Worm (Caenorhabditis elegans) whole organism, young adult: ENCODE data around the gene T23B7.2.

Experiments used
- B0035.1 ChIP-seq: sonication (generic microtip); optimal IDR thresholded peaks from 2 replicates; lab custom pipeline; 2016; ENCODE audit warnings: missing genetic modification characterization, mild to moderate bottlenecking, missing compliant biosample characterization, missing genotype, missing genetic modification reagents
- B0261.1 ChIP-seq: sonication (generic microtip); optimal IDR thresholded peaks from 2 replicates; lab custom pipeline; 2016; ENCODE audit warnings: mild to moderate bottlenecking, missing genetic modification characterization, moderate library complexity, missing compliant biosample characterization
- C06A6.2 ChIP-seq: fragments of 200-800 bp; sonication (Bioruptor generic); conservative IDR thresholded peaks from 2 replicates; pipeline ENCODE4 v1.3.6; 2022; ENCODE audit warnings: missing genetic modification characterization, missing compliant biosample characterization
- C17E4.6 ChIP-seq: fragments of 200-800 bp; sonication (Bioruptor generic); IDR thresholded peaks from 2 replicates; pipeline ENCODE4 v1.3.6; 2022; ENCODE audit warnings: missing genetic modification reagents, missing genetic modification characterization, missing compliant biosample characterization
- D2030.7 ChIP-seq: fragments of 200-800 bp; sonication (Bioruptor generic); IDR thresholded peaks from 2 replicates; pipeline ENCODE4 v1.3.6; 2022; ENCODE audit warnings: missing genetic modification reagents, missing genetic modification characterization, missing compliant biosample characterization
- F22D6.2 ChIP-seq: sonication (generic microtip); optimal IDR thresholded peaks from 2 replicates; lab custom pipeline; 2016; ENCODE audit warnings: mild to moderate bottlenecking, missing genetic modification characterization, missing compliant biosample characterization
- F57A8.1 ChIP-seq: fragments of 200-800 bp; sonication (Bioruptor generic); optimal IDR thresholded peaks from 2 replicates; lab custom pipeline; 2018; ENCODE audit warnings: mild to moderate bottlenecking, missing genetic modification characterization, moderate library complexity, missing compliant biosample characterization
- K11D2.4 ChIP-seq: fragments of 200-800 bp; sonication (Bioruptor generic); IDR thresholded peaks from 2 replicates; pipeline ENCODE4 v1.3.6; 2022; ENCODE audit warnings: missing genetic modification reagents, missing genetic modification characterization, missing compliant biosample characterization
- K12H6.12 ChIP-seq: fragments of 200-800 bp; sonication (Bioruptor generic); optimal IDR thresholded peaks from 2 replicates; lab custom pipeline; 2018; ENCODE audit warnings: mild to moderate bottlenecking, missing genetic modification characterization, missing compliant biosample characterization
- Y53F4B.3 ChIP-seq: fragments of 200-800 bp; sonication (Bioruptor generic); IDR thresholded peaks from 2 replicates; pipeline ENCODE4 v1.3.6; 2022; ENCODE audit warnings: missing genetic modification reagents, missing genetic modification characterization, missing compliant biosample characterization
- Y56A3A.18 ChIP-seq: fragments of 200-800 bp; sonication (Bioruptor generic); IDR thresholded peaks from 2 replicates; pipeline ENCODE4 v1.3.6; 2022; ENCODE audit warnings: missing genetic modification reagents, missing genetic modification characterization, missing compliant biosample characterization
- Y79H2A.3 ChIP-seq: fragments of 200-800 bp; sonication (Bioruptor generic); conservative IDR thresholded peaks from 2 replicates; pipeline ENCODE4 v1.3.6; 2022; ENCODE audit warnings: missing genetic modification reagents, missing genetic modification characterization, missing compliant biosample characterization
- ZK185.1 ChIP-seq: sonication (generic microtip); optimal IDR thresholded peaks from 2 replicates; lab custom pipeline; 2016; ENCODE audit warnings: mild to moderate bottlenecking, missing genetic modification characterization, missing compliant biosample characterization; ENCODE audit not compliant: poor library complexity, severe bottlenecking
- athp-1 ChIP-seq: sonication (generic microtip); optimal IDR thresholded peaks from 2 replicates; lab custom pipeline; 2017; ENCODE audit warnings: mild to moderate bottlenecking, missing genetic modification characterization, missing compliant biosample characterization
- attf-6 ChIP-seq: fragments of 200-800 bp; sonication (Bioruptor generic); IDR thresholded peaks from 2 replicates; pipeline ENCODE4 v1.3.6; 2022; ENCODE audit warnings: missing genetic modification reagents, missing genetic modification characterization, missing compliant biosample characterization
- bed-1 ChIP-seq: fragments of 200-800 bp; sonication (Bioruptor generic); IDR thresholded peaks from 2 replicates; pipeline ENCODE4 v1.3.6; 2022; ENCODE audit warnings: missing genetic modification reagents, missing genetic modification characterization, missing compliant biosample characterization
- bed-2 ChIP-seq: fragments of 200-800 bp; sonication (Bioruptor generic); IDR thresholded peaks from 2 replicates; pipeline ENCODE4 v1.3.6; 2022; ENCODE audit warnings: missing genetic modification reagents, missing genetic modification characterization, missing compliant biosample characterization
- ccch-3 ChIP-seq: fragments of 200-800 bp; sonication (Bioruptor generic); optimal IDR thresholded peaks from 2 replicates; lab custom pipeline; 2018; ENCODE audit warnings: mild to moderate bottlenecking, missing genetic modification characterization, missing compliant biosample characterization
- ceh-58 ChIP-seq: fragments of 200-800 bp; sonication (Bioruptor generic); IDR thresholded peaks from 2 replicates; pipeline ENCODE4 v1.3.6; 2022; ENCODE audit warnings: missing genetic modification characterization, missing compliant biosample characterization
- egrh-3 ChIP-seq: fragments of 200-800 bp; sonication (Bioruptor generic); IDR thresholded peaks from 2 replicates; pipeline ENCODE4 v1.3.6; 2022; ENCODE audit warnings: missing genetic modification reagents, missing genetic modification characterization, missing compliant biosample characterization
- hlh-12 ChIP-seq: sonication (generic microtip); optimal IDR thresholded peaks from 2 replicates; lab custom pipeline; 2016; ENCODE audit warnings: missing genetic modification characterization, missing compliant biosample characterization
- hmg-20 ChIP-seq: fragments of 200-800 bp; sonication (Bioruptor generic); IDR thresholded peaks from 2 replicates; pipeline ENCODE4 v1.3.6; 2022; ENCODE audit warnings: missing genetic modification reagents, missing genetic modification characterization, missing compliant biosample characterization
- hsf-1 ChIP-seq: fragments of 200-800 bp; sonication (Bioruptor generic); IDR thresholded peaks from 2 replicates; pipeline ENCODE4 v1.3.6; 2022; ENCODE audit warnings: missing genetic modification reagents, missing genetic modification characterization, missing compliant biosample characterization
- lin-35 ChIP-seq, 3 experiments: fragments of 150-350 bp in 2 of 3; sonication (generic microtip) in 1 of 3; optimal IDR thresholded peaks; 2 replicates each; lab custom pipeline; 2014 to 2018; ENCODE audit warnings: missing biosample characterization in 3 of 3, missing genetic modification characterization in 3 of 3, missing genetic modification reagents in 3 of 3
- lin-40 ChIP-seq: sonication (generic microtip); optimal IDR thresholded peaks from 2 replicates; lab custom pipeline; 2016; ENCODE audit warnings: missing genetic modification characterization, mild to moderate bottlenecking, missing compliant biosample characterization, missing genotype, missing genetic modification reagents
- lir-1 ChIP-seq: fragments of 200-800 bp; sonication (Bioruptor generic); conservative IDR thresholded peaks from 2 replicates; pipeline ENCODE4 v1.3.6; 2022; ENCODE audit warnings: missing genetic modification reagents, missing genetic modification characterization, missing compliant biosample characterization
- lsy-27 ChIP-seq: sonication (generic microtip); optimal IDR thresholded peaks from 2 replicates; lab custom pipeline; 2017; ENCODE audit warnings: missing genetic modification characterization, mild to moderate bottlenecking, missing compliant biosample characterization, antibody characterized with exemption, missing genotype, borderline replicate concordance; ENCODE audit not compliant: insufficient read depth
- mxl-1 ChIP-seq: sonication (generic microtip); optimal IDR thresholded peaks from 2 replicates; lab custom pipeline; 2016; ENCODE audit warnings: missing genetic modification characterization, missing compliant biosample characterization
- nfya-2 ChIP-seq: fragments of 200-800 bp; sonication (Bioruptor generic); IDR thresholded peaks from 2 replicates; pipeline ENCODE4 v1.3.6; 2022; ENCODE audit warnings: missing genetic modification reagents, missing genetic modification characterization, missing compliant biosample characterization
- nfyb-1 ChIP-seq: fragments of 200-800 bp; sonication (Bioruptor generic); IDR thresholded peaks from 2 replicates; pipeline ENCODE4 v1.3.6; 2022; ENCODE audit warnings: missing genetic modification reagents, missing genetic modification characterization, missing compliant biosample characterization
- nhr-80 ChIP-seq: sonication (generic microtip); optimal IDR thresholded peaks from 2 replicates; lab custom pipeline; 2016; ENCODE audit warnings: missing genetic modification characterization, missing compliant biosample characterization
- pha-4 ChIP-seq: fragments of 150-350 bp; sonication (generic microtip); optimal IDR thresholded peaks from 2 replicates; lab custom pipeline; 2014; ENCODE audit warnings: missing biosample characterization, missing genetic modification reagents, missing genetic modification characterization
- sdz-38 ChIP-seq: sonication (generic microtip); optimal IDR thresholded peaks from 2 replicates; lab custom pipeline; 2016; ENCODE audit warnings: missing genotype, missing genetic modification characterization, missing compliant biosample characterization
- snpc-1.1 ChIP-seq: sonication (generic microtip); optimal IDR thresholded peaks from 2 replicates; lab custom pipeline; 2017; ENCODE audit warnings: missing genetic modification characterization, mild to moderate bottlenecking, missing compliant biosample characterization, antibody characterized with exemption, moderate library complexity, missing genotype, missing genetic modification reagents; ENCODE audit not compliant: insufficient read depth
- snpc-4 ChIP-seq, 5 experiments: fragments of 150-350 bp in 1 of 5; sonication (generic microtip) in 4 of 5; optimal IDR thresholded peaks; 2 replicates each; lab custom pipeline; 2014 to 2018; ENCODE audit warnings: missing genetic modification characterization in 5 of 5, missing biosample characterization in 3 of 5, antibody characterized with exemption in 2 of 5, mild to moderate bottlenecking in 2 of 5, missing compliant biosample characterization in 2 of 5, missing genotype in 2 of 5, moderate library complexity in 2 of 5, missing genetic modification reagents in 1 of 5
- somi-1 ChIP-seq: fragments of 200-800 bp; sonication (Bioruptor generic); optimal IDR thresholded peaks from 2 replicates; lab custom pipeline; 2018; ENCODE audit warnings: mild to moderate bottlenecking, missing genetic modification characterization, missing compliant biosample characterization
- unc-130 ChIP-seq: sonication (generic microtip); optimal IDR thresholded peaks from 2 replicates; lab custom pipeline; 2016; ENCODE audit warnings: missing genetic modification reagents, missing genetic modification characterization, missing compliant biosample characterization
- unc-62 ChIP-seq: fragments of 150-350 bp; optimal IDR thresholded peaks from 2 replicates; lab custom pipeline; 2014; ENCODE audit warnings: missing biosample characterization, missing genetic modification reagents, missing genetic modification characterization
- ztf-18 ChIP-seq: sonication (generic microtip); optimal IDR thresholded peaks from 2 replicates; lab custom pipeline; 2016; ENCODE audit warnings: missing genotype, mild to moderate bottlenecking, missing genetic modification characterization, missing compliant biosample characterization
- ztf-25 ChIP-seq: fragments of 200-800 bp; sonication (Bioruptor generic); IDR thresholded peaks from 2 replicates; pipeline ENCODE4 v1.3.6; 2022; ENCODE audit warnings: missing genetic modification reagents, missing genetic modification characterization, missing compliant biosample characterization
- ztf-26 ChIP-seq: sonication (generic microtip); optimal IDR thresholded peaks from 2 replicates; lab custom pipeline; 2017; ENCODE audit warnings: missing genetic modification characterization, missing compliant biosample characterization

Gene T23B7.2

ce11 chrII:4851594-4852106 is 9.6 kb upstream of the T23B7.2 start, which contains the start of gene dnj-9 (continued):
- peak; percentile 95 for TF ChIP-seq Y56A3A.18 (GFP tag; lab: Robert Waterston, UW)
- TF ChIP-seq Y53F4B.3 (GFP tag; lab: Robert Waterston, UW), result no peak
- no peak for TF ChIP-seq nfya-2 (GFP tag; lab: Robert Waterston, UW)
- peak; percentile 95 for TF ChIP-seq ZK185.1 (tag; lab: Kevin White, UChicago)
- no peak for TF ChIP-seq unc-62
- TF ChIP-seq B0035.1 (tag; lab: Kevin White, UChicago), result peak; percentile 78
- 0 out of 2 replicates have a peak, but pooled peaks have one; percentile 41 for TF ChIP-seq ztf-25 (GFP tag; lab: Robert Waterston, UW)
- TF ChIP-seq ceh-58 (GFP tag; lab: Robert Waterston, UW), result no peak
- peak; percentile 86 to 99 (median 92) for TF ChIP-seq lin-35 (GFP tag; optimal IDR thresholded peaks at IDR 0.05; lab: Kevin White, UChicago)
- TF ChIP-seq unc-130 (GFP tag; lab: Kevin White, UChicago), result peak; percentile 75
- TF ChIP-seq somi-1 (GFP tag; lab: Kevin White, UChicago), result peak; percentile 53
- TF ChIP-seq pha-4 (tag; lab: Kevin White, UChicago), result peak; percentile 94
- peak; percentile 91 for TF ChIP-seq C06A6.2 (GFP tag; lab: Robert Waterston, UW)
- TF ChIP-seq K12H6.12 (tag; lab: Kevin White, UChicago), result peak; percentile 71
- TF ChIP-seq nfyb-1 (GFP tag; lab: Robert Waterston, UW), result peak; percentile 95
- peak; percentile 84 for TF ChIP-seq ztf-26 (tag; lab: Kevin White, UChicago)
- peak; percentile 88 for TF ChIP-seq hsf-1
- TF ChIP-seq ccch-3 (GFP tag; lab: Kevin White, UChicago), result no peak
- peak; percentile 88 for TF ChIP-seq C17E4.6 (GFP tag; lab: Robert Waterston, UW)
- TF ChIP-seq sdz-38 (tag; lab: Kevin White, UChicago), result no peak
- TF ChIP-seq B0261.1, result peak; percentile 15
- peak; percentile 28 for TF ChIP-seq snpc-1.1 (tag; lab: Kevin White, UChicago)
- TF ChIP-seq hlh-12 (tag; lab: Kevin White, UChicago), result no peak
- TF ChIP-seq attf-6, result peak; percentile 73
- TF ChIP-seq F22D6.2 (tag; lab: Kevin White, UChicago), result peak; percentile 87
- TF ChIP-seq egrh-3 (GFP tag; lab: Robert Waterston, UW), result no peak
- peak; percentile 35 for TF ChIP-seq F57A8.1
- peak; percentile 99 for TF ChIP-seq ztf-18 (tag; lab: Kevin White, UChicago)
- peak; percentile 64 for TF ChIP-seq nhr-80 (tag; lab: Kevin White, UChicago)
- TF ChIP-seq bed-2, result no peak
- TF ChIP-seq lin-40 (tag; lab: Kevin White, UChicago), result peak; percentile 97
- TF ChIP-seq hmg-20 (GFP tag; lab: Robert Waterston, UW), result peak; percentile 85
- TF ChIP-seq bed-1 (GFP tag; lab: Robert Waterston, UW), result no peak
- peak; percentile 94 for TF ChIP-seq K11D2.4 (GFP tag; lab: Robert Waterston, UW)
- no peak for TF ChIP-seq lsy-27 (tag; lab: Kevin White, UChicago)
- 0 out of 2 replicates have a peak, but pooled peaks have one; percentile 11 for TF ChIP-seq Y79H2A.3 (GFP tag; lab: Robert Waterston, UW)
- no peak for TF ChIP-seq mxl-1 (tag; lab: Kevin White, UChicago)
- TF ChIP-seq lir-1 (GFP tag; lab: Robert Waterston, UW), result peak; percentile 78
- peak; percentile 66 for TF ChIP-seq athp-1 (tag; lab: Kevin White, UChicago)
- peak; percentile 81 for TF ChIP-seq D2030.7 (GFP tag; lab: Robert Waterston, UW)
- peak; percentile 74 for TF ChIP-seq snpc-4 (GFP tag; optimal IDR thresholded peaks at IDR 0.05; lab: Kevin White, UChicago)
- TF ChIP-seq snpc-4 (tag; optimal IDR thresholded peaks at IDR 0.05; lab: Kevin White, UChicago), result peak in 3 of 4 experiments; percentile 82 to 86 (median 84)
